Worm (Caenorhabditis elegans): ENCODE results near the gene Y54G2A.32.

DNA sequence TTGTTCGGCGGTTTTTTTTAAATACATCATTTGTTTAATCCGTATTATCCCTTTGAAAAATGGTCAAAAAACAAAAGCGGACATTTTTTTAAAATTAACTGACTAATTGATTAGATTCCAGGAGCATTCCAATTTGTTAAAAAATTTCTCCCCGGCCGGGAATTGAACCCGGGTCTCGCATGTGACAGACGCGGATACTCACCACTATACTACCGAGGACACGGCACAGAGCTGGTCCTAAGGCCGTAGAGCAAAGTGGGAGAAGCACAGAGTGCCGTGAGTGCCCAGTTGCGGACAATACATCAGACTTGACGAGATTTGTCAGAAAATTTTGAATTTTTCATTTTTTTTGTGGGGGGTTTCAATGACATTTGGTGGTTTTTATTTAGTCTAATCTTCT, 2.7 kb upstream of the Y54G2A.32 start:
- no peak; the same call in 1 of the 2 replicates for TF ChIP-seq madf-9 (GFP tag; conservative IDR thresholded peaks at IDR 0.05)
- TF ChIP-seq jun-1 (tag; optimal IDR thresholded peaks at IDR 0.05): no peak
- no peak for TF ChIP-seq nhr-76 (tag; optimal IDR thresholded peaks at IDR 0.05)
- peak; percentile 78 for TF ChIP-seq lim-7 (GFP tag; IDR thresholded peaks at IDR 0.05)
- TF ChIP-seq hif-1 (tag; optimal IDR thresholded peaks at IDR 0.05): no peak
- TF ChIP-seq nhr-48 (tag; optimal IDR thresholded peaks at IDR 0.05): no peak
- TF ChIP-seq ces-1 (GFP tag; optimal IDR thresholded peaks at IDR 0.05): no peak
